Worm (Caenorhabditis elegans) whole organism, late embryonic: ENCODE measurements around the gene sax-2.

Experiments used
- C38D4.7 ChIP-seq: fragments of 200-800 bp; sonication (Bioruptor generic); optimal IDR thresholded peaks from 2 replicates; lab custom pipeline; 2018; ENCODE audit warnings: mild to moderate bottlenecking, missing genetic modification characterization, moderate library complexity, missing compliant biosample characterization
- F13H6.1 ChIP-seq: sonication (generic microtip); optimal IDR thresholded peaks from 2 replicates; lab custom pipeline; 2016; ENCODE audit warnings: missing genetic modification characterization, missing compliant biosample characterization
- K02D7.2 ChIP-seq: sonication (generic microtip); optimal IDR thresholded peaks from 2 replicates; lab custom pipeline; 2017; ENCODE audit warnings: mild to moderate bottlenecking, missing genetic modification characterization, missing compliant biosample characterization
- ahr-1 ChIP-seq: sonication (generic microtip); optimal IDR thresholded peaks from 2 replicates; lab custom pipeline; 2016; ENCODE audit warnings: missing genetic modification characterization, missing compliant biosample characterization
- ceh-18 ChIP-seq: sonication (generic microtip); optimal IDR thresholded peaks from 2 replicates; lab custom pipeline; 2016; ENCODE audit warnings: missing genetic modification characterization, missing compliant biosample characterization
- ceh-2 ChIP-seq: sonication (generic microtip); optimal IDR thresholded peaks from 2 replicates; lab custom pipeline; 2016; ENCODE audit warnings: missing genotype, missing genetic modification characterization, missing compliant biosample characterization
- ceh-22 ChIP-seq: sonication (generic microtip); optimal IDR thresholded peaks from 2 replicates; lab custom pipeline; 2017; ENCODE audit warnings: missing biosample characterization, missing genetic modification characterization
- ceh-30 ChIP-seq: fragments of 150-350 bp; optimal IDR thresholded peaks from 2 replicates; lab custom pipeline; 2014; ENCODE audit warnings: missing biosample characterization, missing genetic modification characterization
- ceh-31 ChIP-seq: sonication (generic microtip); optimal IDR thresholded peaks from 2 replicates; lab custom pipeline; 2016; ENCODE audit warnings: missing genetic modification characterization, missing compliant biosample characterization
- ceh-34 ChIP-seq: sonication (generic microtip); optimal IDR thresholded peaks from 2 replicates; lab custom pipeline; 2016; ENCODE audit warnings: mild to moderate bottlenecking, missing genetic modification characterization, missing compliant biosample characterization
- ceh-6 ChIP-seq: fragments of 200-800 bp; sonication (Bioruptor generic); optimal IDR thresholded peaks from 2 replicates; lab custom pipeline; 2018; ENCODE audit warnings: mild to moderate bottlenecking, missing genetic modification characterization, missing compliant biosample characterization
- elt-4 ChIP-seq: sonication (generic microtip); optimal IDR thresholded peaks from 2 replicates; lab custom pipeline; 2016; ENCODE audit warnings: missing genetic modification characterization, missing compliant biosample characterization
- ets-4 ChIP-seq: sonication (generic microtip); optimal IDR thresholded peaks from 2 replicates; lab custom pipeline; 2016; ENCODE audit warnings: missing genetic modification characterization, missing compliant biosample characterization
- fkh-6 ChIP-seq: sonication (generic microtip); optimal IDR thresholded peaks from 2 replicates; lab custom pipeline; 2016; ENCODE audit warnings: missing genetic modification characterization, missing compliant biosample characterization
- hlh-13 ChIP-seq: fragments of 200-800 bp; sonication (Bioruptor generic); optimal IDR thresholded peaks from 2 replicates; lab custom pipeline; 2018; ENCODE audit warnings: mild to moderate bottlenecking, missing genetic modification characterization, missing compliant biosample characterization
- hlh-15 ChIP-seq: sonication (generic microtip); optimal IDR thresholded peaks from 2 replicates; lab custom pipeline; 2016; ENCODE audit warnings: missing genetic modification characterization, missing compliant biosample characterization
- hlh-30 ChIP-seq: sonication (generic microtip); optimal IDR thresholded peaks from 2 replicates; lab custom pipeline; 2017; ENCODE audit warnings: antibody characterized with exemption, missing genetic modification characterization, missing compliant biosample characterization; ENCODE audit not compliant: insufficient read depth
- hlh-6 ChIP-seq: sonication (generic microtip); optimal IDR thresholded peaks from 2 replicates; lab custom pipeline; 2016; ENCODE audit warnings: missing genotype, missing genetic modification characterization, missing compliant biosample characterization
- nfya-1 ChIP-seq: sonication (generic microtip); optimal IDR thresholded peaks from 2 replicates; lab custom pipeline; 2017; ENCODE audit warnings: missing genetic modification characterization, mild to moderate bottlenecking, missing compliant biosample characterization, antibody characterized with exemption, moderate library complexity
- nhr-232 ChIP-seq: sonication (generic microtip); optimal IDR thresholded peaks from 2 replicates; lab custom pipeline; 2016; ENCODE audit warnings: missing genetic modification characterization, missing compliant biosample characterization
- odd-2 ChIP-seq: sonication (generic microtip); optimal IDR thresholded peaks from 2 replicates; lab custom pipeline; 2017; ENCODE audit warnings: antibody characterized with exemption, mild to moderate bottlenecking, missing genetic modification characterization, missing compliant biosample characterization
- pag-3 ChIP-seq: sonication (generic microtip); optimal IDR thresholded peaks from 2 replicates; lab custom pipeline; 2016; ENCODE audit warnings: missing compliant biosample characterization, missing genetic modification characterization, borderline replicate concordance
- pat-9 ChIP-seq: fragments of 200-800 bp; sonication (Bioruptor generic); optimal IDR thresholded peaks from 2 replicates; lab custom pipeline; 2018; ENCODE audit warnings: mild to moderate bottlenecking, missing genetic modification characterization, moderate library complexity, missing compliant biosample characterization
- pha-4 ChIP-seq: fragments of 150-350 bp; optimal IDR thresholded peaks from 2 replicates; lab custom pipeline; 2018; ENCODE audit warnings: missing biosample characterization, missing genetic modification reagents, missing genetic modification characterization
- ref-2 ChIP-seq: sonication (generic microtip); optimal IDR thresholded peaks from 2 replicates; lab custom pipeline; 2016; ENCODE audit warnings: missing genetic modification characterization, missing compliant biosample characterization
- sdc-2 ChIP-seq: sonication (generic microtip); optimal IDR thresholded peaks from 2 replicates; lab custom pipeline; 2016; ENCODE audit warnings: missing genotype, missing genetic modification characterization, missing compliant biosample characterization
- syd-9 ChIP-seq: sonication (generic microtip); optimal IDR thresholded peaks from 2 replicates; lab custom pipeline; 2016; ENCODE audit warnings: mild to moderate bottlenecking, missing genetic modification characterization, moderate library complexity, missing compliant biosample characterization
- tbx-2 ChIP-seq: sonication (generic microtip); optimal IDR thresholded peaks from 2 replicates; lab custom pipeline; 2016; ENCODE audit warnings: missing genetic modification characterization, missing compliant biosample characterization

Gene sax-2

ce11 chrIII:5129261-5129660 is 19.8 kb downstream of the sax-2 start:
- TF ChIP-seq odd-2 (no peak), F13H6.1 (tag; lab: Kevin White, UChicago) (peak; percentile 6), ets-4 (tag; lab: Kevin White, UChicago) (peak; percentile 43), ceh-22 (peak; percentile 20), hlh-13 (GFP tag; lab: Kevin White, UChicago) (no peak), tbx-2 (tag; lab: Kevin White, UChicago) (peak; percentile 97), K02D7.2 (tag; lab: Kevin White, UChicago) (no peak), ceh-18 (tag; lab: Kevin White, UChicago) (peak; percentile 61)
- TF ChIP-seq, all 69 proteins: peak for 5

ce11 chrIII:5130654-5131053 is 21.2 kb downstream of the sax-2 start:
- TF ChIP-seq tbx-2 (tag; lab: Kevin White, UChicago) (peak; percentile 2), ceh-31 (no peak)

ce11 chrIII:5134506-5134905 is 25.0 kb downstream of the sax-2 start:
- TF ChIP-seq fkh-6 (tag; lab: Kevin White, UChicago) (no peak), pha-4 (tag; lab: Kevin White, UChicago) (no peak), nhr-232 (tag; lab: Kevin White, UChicago) (no peak), tbx-2 (tag; lab: Kevin White, UChicago) (peak; percentile 88), ceh-30 (tag; lab: Kevin White, UChicago) (no peak), K02D7.2 (tag; lab: Kevin White, UChicago) (no peak), pag-3 (no peak), C38D4.7 (no peak), ceh-22 (no peak)

ce11 chrIII:5136033-5136597 is 26.6 kb downstream of the sax-2 start, which contains the start of gene tbx-2:
TSS of gene tbx-2 (minus strand) at chrIII:5136296.
- TF ChIP-seq hlh-6 (peak; percentile 46), sdc-2 (tag; lab: Kevin White, UChicago) (peak; percentile 36), ceh-31 (peak; percentile 2), ceh-34 (tag; lab: Kevin White, UChicago) (peak; percentile 44), syd-9 (peak; percentile 8), ceh-18 (tag; lab: Kevin White, UChicago) (peak; percentile 14), ref-2 (tag; lab: Kevin White, UChicago) (peak; percentile 48), fkh-6 (tag; lab: Kevin White, UChicago) (peak; percentile 11), nfya-1 (peak; percentile 86), tbx-2 (tag; lab: Kevin White, UChicago) (peak; percentile 99), ceh-6 (GFP tag; lab: Kevin White, UChicago) (no peak), ets-4 (tag; lab: Kevin White, UChicago) (peak; percentile 38), pha-4 (tag; lab: Kevin White, UChicago) (no peak), elt-4 (tag; lab: Kevin White, UChicago) (no peak), ceh-2 (no peak), hlh-30 (tag; lab: Kevin White, UChicago) (peak; percentile 5), F13H6.1 (tag; lab: Kevin White, UChicago) (peak; percentile 6)

ce11 chrIII:5137099-5137498 is 27.6 kb downstream of the sax-2 start:
- TF ChIP-seq hlh-15, result no peak
- TF ChIP-seq ahr-1 (tag; lab: Kevin White, UChicago), result no peak

ce11 chrIII:5137685-5138084 is 28.2 kb downstream of the sax-2 start:
- TF ChIP-seq tbx-2 (tag; lab: Kevin White, UChicago) (peak; percentile 12), pat-9 (tag; lab: Kevin White, UChicago) (no peak), K02D7.2 (tag; lab: Kevin White, UChicago) (no peak)
- TF ChIP-seq, all 69 proteins: peak for 1
